Worm (Caenorhabditis elegans) whole organism, mixed stage, embryonic: Measurements from ENCODE around the gene mtr-4.

Experiments
- elt-3 ChIP-seq: fragments of 150-350 bp; optimal IDR thresholded peaks from 2 replicates; lab custom pipeline; 2014; ENCODE audit warnings: missing biosample characterization, missing genetic modification characterization
- lin-13 ChIP-seq: fragments of 150-350 bp; optimal IDR thresholded peaks from 2 replicates; lab custom pipeline; 2014; ENCODE audit warnings: missing biosample characterization, missing genetic modification characterization
- lsy-2 ChIP-seq: fragments of 150-350 bp; optimal IDR thresholded peaks from 2 replicates; lab custom pipeline; 2014; ENCODE audit warnings: missing biosample characterization, missing genetic modification characterization
- pha-4 ChIP-seq: fragments of 150-350 bp; optimal IDR thresholded peaks from 2 replicates; lab custom pipeline; 2018; ENCODE audit warnings: missing biosample characterization, missing genetic modification reagents, missing genetic modification characterization
- unc-62 ChIP-seq: fragments of 150-350 bp; optimal IDR thresholded peaks from 2 replicates; lab custom pipeline; 2014; ENCODE audit warnings: missing biosample characterization, missing genetic modification reagents, missing genetic modification characterization

ce11 chrIV:9878893-9879379 lies 53.4 kb downstream of the mtr-4 start, which contains the start of gene nhr-4:
- TF ChIP-seq unc-62 (GFP tag; lab: Kevin White, UChicago) (no peak), elt-3 (tag; lab: Kevin White, UChicago) (no peak), pha-4 (tag; lab: Kevin White, UChicago) (no peak), lin-13 (tag; lab: Kevin White, UChicago) (no peak), lsy-2 (tag; lab: Kevin White, UChicago) (no peak)
